Worm (Caenorhabditis elegans) whole organism, L3 larva: Measurements from ENCODE around the gene F38B7.17.

ENCODE experiments used
- R02D3.7 ChIP-seq: fragments of 150-350 bp; optimal IDR thresholded peaks from 2 replicates; lab custom pipeline; 2014; ENCODE audit warnings: missing biosample characterization, missing genetic modification characterization
- aly-2 ChIP-seq: fragments of 150-350 bp; optimal IDR thresholded peaks from 2 replicates; lab custom pipeline; 2014; ENCODE audit warnings: missing biosample characterization, missing genetic modification characterization
- ama-1 ChIP-seq: fragments of 150-350 bp; optimal IDR thresholded peaks from 2 replicates; lab custom pipeline; 2018
- ceh-16 ChIP-seq: sonication (generic microtip); optimal IDR thresholded peaks from 2 replicates; lab custom pipeline; 2017; ENCODE audit warnings: missing biosample characterization, missing genetic modification characterization
- ceh-28 ChIP-seq: fragments of 150-350 bp; optimal IDR thresholded peaks from 2 replicates; lab custom pipeline; 2014; ENCODE audit warnings: missing biosample characterization, missing genetic modification reagents, missing genetic modification characterization
- ceh-82 ChIP-seq: fragments of 150-350 bp; optimal IDR thresholded peaks from 2 replicates; lab custom pipeline; 2014; ENCODE audit warnings: missing biosample characterization, missing genetic modification characterization
- ceh-9 ChIP-seq: sonication (generic microtip); optimal IDR thresholded peaks from 2 replicates; lab custom pipeline; 2018; ENCODE audit warnings: missing biosample characterization, missing genetic modification characterization
- daf-12 ChIP-seq: fragments of 150-350 bp; optimal IDR thresholded peaks from 2 replicates; lab custom pipeline; 2014; ENCODE audit warnings: missing biosample characterization, missing genetic modification reagents, missing genetic modification characterization
- egl-27 ChIP-seq: sonication (generic microtip); optimal IDR thresholded peaks from 4 replicates; lab custom pipeline; 2017; ENCODE audit warnings: missing biosample characterization, missing genetic modification reagents, missing genetic modification characterization
- egl-5 ChIP-seq: fragments of 150-350 bp; optimal IDR thresholded peaks from 2 replicates; lab custom pipeline; 2017; ENCODE audit warnings: missing biosample characterization, missing genetic modification reagents, missing genetic modification characterization, inconsistent platforms
- elt-2 ChIP-seq: sonication (generic microtip); optimal IDR thresholded peaks from 2 replicates; lab custom pipeline; 2016; ENCODE audit warnings: missing genetic modification reagents, mild to moderate bottlenecking, missing genetic modification characterization, missing compliant biosample characterization
- elt-3 ChIP-seq, 3 experiments: fragments of 150-350 bp in 1 of 3; sonication (generic microtip) in 2 of 3; optimal IDR thresholded peaks; 2 replicates in 2 of 3; 4 replicates in 1 of 3; lab custom pipeline; 2014 to 2017; ENCODE audit warnings: missing biosample characterization in 3 of 3, missing genetic modification characterization in 3 of 3
- eor-1 ChIP-seq, 2 experiments: fragments of 150-350 bp; optimal IDR thresholded peaks; 2 replicates each; lab custom pipeline; 2014 to 2018; ENCODE audit warnings: missing biosample characterization in 2 of 2, missing genetic modification characterization in 2 of 2
- fkh-2 ChIP-seq: fragments of 150-350 bp; optimal IDR thresholded peaks from 2 replicates; lab custom pipeline; 2014; ENCODE audit warnings: missing biosample characterization, missing genetic modification reagents, missing genetic modification characterization
- fos-1 ChIP-seq: fragments of 150-350 bp; optimal IDR thresholded peaks from 2 replicates; lab custom pipeline; 2014; ENCODE audit warnings: missing biosample characterization, missing genetic modification characterization
- hmg-11 ChIP-seq: sonication (generic microtip); optimal IDR thresholded peaks from 2 replicates; lab custom pipeline; 2016; ENCODE audit warnings: missing genetic modification characterization, missing compliant biosample characterization
- jun-1 ChIP-seq: fragments of 150-350 bp; optimal IDR thresholded peaks from 2 replicates; lab custom pipeline; 2014; ENCODE audit warnings: missing biosample characterization, missing genetic modification reagents, missing genetic modification characterization
- lsy-12 ChIP-seq: sonication (generic microtip); optimal IDR thresholded peaks from 2 replicates; lab custom pipeline; 2016; ENCODE audit warnings: mild to moderate bottlenecking, missing genetic modification characterization, missing compliant biosample characterization
- mdl-1 ChIP-seq: fragments of 150-350 bp; optimal IDR thresholded peaks from 2 replicates; lab custom pipeline; 2014; ENCODE audit warnings: missing biosample characterization, missing genetic modification characterization
- nfya-1 ChIP-seq: sonication (generic microtip); optimal IDR thresholded peaks from 2 replicates; lab custom pipeline; 2017; ENCODE audit warnings: missing genetic modification characterization, mild to moderate bottlenecking, missing compliant biosample characterization, antibody characterized with exemption, moderate library complexity; ENCODE audit not compliant: insufficient read depth
- nhr-11 ChIP-seq: fragments of 150-350 bp; optimal IDR thresholded peaks from 2 replicates; lab custom pipeline; 2014; ENCODE audit warnings: missing biosample characterization, missing genetic modification characterization
- nhr-12 ChIP-seq: fragments of 150-350 bp; optimal IDR thresholded peaks from 2 replicates; lab custom pipeline; 2014; ENCODE audit warnings: missing biosample characterization, missing genetic modification characterization
- nhr-237 ChIP-seq: fragments of 150-350 bp; optimal IDR thresholded peaks from 2 replicates; lab custom pipeline; 2014; ENCODE audit warnings: missing biosample characterization, missing genetic modification characterization
- nhr-25 ChIP-seq: sonication (generic microtip); optimal IDR thresholded peaks from 2 replicates; lab custom pipeline; 2017; ENCODE audit warnings: missing biosample characterization, missing genetic modification characterization
- nhr-28 ChIP-seq: fragments of 150-350 bp; optimal IDR thresholded peaks from 2 replicates; lab custom pipeline; 2014; ENCODE audit warnings: missing biosample characterization, missing genetic modification characterization
- nhr-43 ChIP-seq: sonication (generic microtip); optimal IDR thresholded peaks from 2 replicates; lab custom pipeline; 2016; ENCODE audit warnings: mild to moderate bottlenecking, missing genetic modification characterization, missing compliant biosample characterization; ENCODE audit not compliant: poor library complexity, severe bottlenecking
- nhr-67 ChIP-seq: fragments of 150-350 bp; optimal IDR thresholded peaks from 2 replicates; lab custom pipeline; 2014; ENCODE audit warnings: missing biosample characterization, missing genetic modification characterization
- nhr-76 ChIP-seq: fragments of 150-350 bp; sonication (generic microtip); optimal IDR thresholded peaks from 5 replicates; lab custom pipeline; 2014; ENCODE audit warnings: missing biosample characterization, missing genetic modification characterization
- pha-4 ChIP-seq: fragments of 150-350 bp; optimal IDR thresholded peaks from 2 replicates; lab custom pipeline; 2014; ENCODE audit warnings: missing biosample characterization, missing genetic modification reagents, missing genetic modification characterization
- pqm-1 ChIP-seq: fragments of 150-350 bp; optimal IDR thresholded peaks from 2 replicates; lab custom pipeline; 2017; ENCODE audit warnings: missing biosample characterization, missing genetic modification characterization, inconsistent platforms
- sea-2 ChIP-seq: fragments of 150-350 bp; sonication (generic microtip); optimal IDR thresholded peaks from 4 replicates; lab custom pipeline; 2014; ENCODE audit warnings: missing biosample characterization, missing genetic modification reagents, missing genetic modification characterization
- skn-1 ChIP-seq: fragments of 150-350 bp; optimal IDR thresholded peaks from 2 replicates; lab custom pipeline; 2014; ENCODE audit warnings: missing biosample characterization, missing genetic modification characterization
- snpc-4 ChIP-seq: fragments of 150-350 bp; optimal IDR thresholded peaks from 2 replicates; lab custom pipeline; 2014; ENCODE audit warnings: missing biosample characterization, missing genetic modification characterization
- tbx-2 ChIP-seq: sonication (generic microtip); optimal IDR thresholded peaks from 2 replicates; lab custom pipeline; 2016; ENCODE audit warnings: mild to moderate bottlenecking, missing genetic modification characterization, missing compliant biosample characterization
- unc-39 ChIP-seq: sonication (generic microtip); optimal IDR thresholded peaks from 4 replicates; lab custom pipeline; 2017; ENCODE audit warnings: missing biosample characterization, missing genetic modification characterization
- unc-62 ChIP-seq: fragments of 150-350 bp; sonication (generic microtip); optimal IDR thresholded peaks from 4 replicates; lab custom pipeline; 2014; ENCODE audit warnings: missing biosample characterization, missing genetic modification reagents, missing genetic modification characterization
- zag-1 ChIP-seq: fragments of 150-350 bp; optimal IDR thresholded peaks from 2 replicates; lab custom pipeline; 2014; ENCODE audit warnings: missing biosample characterization, missing genetic modification characterization
- ztf-11 ChIP-seq: fragments of 150-350 bp; optimal IDR thresholded peaks from 2 replicates; lab custom pipeline; 2014; ENCODE audit warnings: missing biosample characterization, missing genetic modification characterization

F38B7.17 gene

ce11 chrV:11529541-11529940 lies 19.2 kb downstream of the F38B7.17 start:
- TF ChIP-seq unc-62 (GFP tag; lab: Kevin White, UChicago) (no peak), daf-12 (tag; lab: Kevin White, UChicago) (no peak), skn-1 (tag; lab: Kevin White, UChicago) (no peak), nhr-76 (tag; lab: Kevin White, UChicago) (no peak), pha-4 (tag; lab: Kevin White, UChicago) (peak; percentile 99), tbx-2 (no peak)

ce11 chrV:11528633-11529327 lies 20.0 kb downstream of the F38B7.17 start:
- TF ChIP-seq nfya-1 (tag; lab: Kevin White, UChicago) (no peak), nhr-25 (peak; percentile 0), elt-3 (tag; optimal IDR thresholded peaks at IDR 0.05; lab: Kevin White, UChicago) (no peak), daf-12 (tag; lab: Kevin White, UChicago) (no peak), lsy-12 (tag; lab: Kevin White, UChicago) (no peak), ceh-9 (tag; lab: Kevin White, UChicago) (no peak), ztf-11 (tag; lab: Kevin White, UChicago) (no peak)
- TF ChIP-seq, all 47 proteins: peak for 1

DNA sequence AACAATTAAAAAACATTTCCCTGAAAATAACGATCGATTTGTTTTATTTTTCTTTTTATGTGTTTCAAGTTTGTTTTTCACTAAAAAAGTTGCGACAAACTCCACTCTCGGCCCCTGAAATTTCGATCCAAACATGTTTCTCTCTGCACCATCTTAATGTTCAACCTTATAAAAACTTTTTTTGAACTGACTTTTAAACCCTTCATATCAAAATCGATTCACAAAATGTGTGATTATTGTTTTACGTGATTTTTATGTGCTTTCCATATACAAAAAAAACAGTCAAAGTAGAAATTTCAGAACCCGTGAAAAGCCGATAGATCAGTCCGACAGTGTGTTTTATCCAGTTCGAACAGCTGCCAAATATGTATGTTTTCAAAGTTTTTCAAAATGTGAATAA lies 21.2 kb downstream of the F38B7.17 start, which contains the start of gene ccch-1:
Gene ccch-1, plus strand, starts transcription at position 301 of the 400 bp plus-strand sequence.
- TF ChIP-seq daf-12 (tag; lab: Kevin White, UChicago) = no peak
- TF ChIP-seq egl-27 (tag; lab: Kevin White, UChicago) = no peak
- TF ChIP-seq ceh-28 (tag; lab: Kevin White, UChicago) = no peak
- no peak for TF ChIP-seq R02D3.7 (tag; lab: Kevin White, UChicago)
- TF ChIP-seq lsy-12 (tag; lab: Kevin White, UChicago) = no peak
- TF ChIP-seq zag-1 (tag; lab: Kevin White, UChicago) = no peak
- TF ChIP-seq unc-39 (tag; lab: Kevin White, UChicago) = no peak
- no peak for TF ChIP-seq unc-62 (GFP tag; lab: Kevin White, UChicago)
- no peak for TF ChIP-seq hmg-11
- no peak for TF ChIP-seq egl-5 (tag; lab: Kevin White, UChicago)
- TF ChIP-seq elt-3 (tag; optimal IDR thresholded peaks at IDR 0.05; lab: Kevin White, UChicago) = no peak

DNA sequence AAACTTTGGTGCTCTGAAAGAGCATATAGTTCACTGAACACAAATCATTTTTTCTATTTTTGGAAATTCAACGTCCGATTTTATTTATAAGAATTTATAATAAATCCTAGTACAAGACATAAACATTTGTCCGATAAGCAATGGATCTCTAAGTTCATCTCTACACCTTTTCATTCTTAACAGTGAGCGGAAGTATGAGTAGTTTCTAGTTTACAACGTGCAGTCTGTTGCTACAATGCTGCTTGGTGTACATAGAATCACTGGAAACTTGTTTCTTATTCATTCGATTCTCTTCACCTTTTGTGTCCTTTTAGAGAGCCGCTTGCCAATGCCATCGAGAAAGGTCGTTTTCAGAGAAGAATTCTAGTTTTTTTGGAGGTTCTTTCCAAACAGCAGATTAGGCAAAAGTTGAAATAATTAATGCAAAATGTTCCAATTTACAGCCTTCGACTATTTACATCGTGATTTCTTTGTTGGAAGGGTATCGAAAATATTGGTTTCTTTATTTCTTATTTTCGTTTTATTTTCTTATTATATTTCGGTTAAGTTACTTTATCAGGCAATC lies 21.8 kb downstream of the F38B7.17 start:
- TF ChIP-seq nhr-25 (peak; percentile 65), elt-2 (tag; lab: Kevin White, UChicago) (no peak)

DNA sequence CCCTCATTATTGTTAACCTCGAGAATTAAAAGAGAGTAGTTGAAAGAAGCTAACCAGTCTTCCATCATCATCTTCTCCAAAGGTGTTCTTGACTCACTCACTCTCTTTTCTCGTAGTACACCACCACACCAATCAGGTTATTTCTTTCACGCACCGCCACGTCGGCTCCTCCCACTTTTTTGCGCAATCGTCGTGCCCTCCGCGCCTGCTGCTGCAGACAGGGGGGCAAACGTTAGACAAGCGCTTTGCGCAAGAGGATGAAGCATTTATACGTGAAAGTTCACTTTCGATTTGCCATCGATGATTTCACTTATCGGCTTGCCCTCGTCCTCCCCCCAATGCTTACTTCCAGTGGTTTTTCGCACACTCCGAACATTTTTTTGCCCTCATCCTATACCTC lies 23.4 kb downstream of the F38B7.17 start:
- peak; percentile 61 for TF ChIP-seq nfya-1 (tag; lab: Kevin White, UChicago)
- TF ChIP-seq unc-62 (GFP tag; lab: Kevin White, UChicago) = no peak
- no peak for TF ChIP-seq skn-1 (tag; lab: Kevin White, UChicago)
- TF ChIP-seq nhr-25 = peak; percentile 73
- no peak for TF ChIP-seq pqm-1 (tag; lab: Kevin White, UChicago)
- TF ChIP-seq hmg-11 = no peak

DNA sequence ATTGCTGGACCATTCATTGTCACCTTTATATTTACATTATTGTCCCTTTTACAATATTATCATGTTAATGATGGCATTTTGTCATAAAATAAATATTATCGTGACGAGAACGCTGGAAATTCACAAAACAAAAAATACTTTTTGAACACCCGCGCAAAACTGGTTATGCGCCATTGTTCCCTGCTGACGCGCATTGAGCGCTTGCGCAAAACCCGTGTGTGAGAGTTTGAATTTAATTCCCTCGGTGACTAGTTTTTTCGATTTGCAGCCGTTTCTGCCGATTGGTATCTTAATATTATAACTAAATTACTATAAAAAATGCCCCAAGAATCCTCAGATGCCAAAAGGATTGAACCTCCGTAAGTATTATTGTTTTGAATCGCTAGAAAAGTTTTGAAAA lies 27.3 kb downstream of the F38B7.17 start, which contains the start of gene pafo-1:
Gene pafo-1, plus strand, starts transcription at position 256 of the 400 bp plus-strand sequence.
- TF ChIP-seq ceh-16 (peak; percentile 26), nhr-12 (tag; lab: Kevin White, UChicago) (no peak), egl-27 (tag; lab: Kevin White, UChicago) (peak; percentile 26), nhr-28 (tag; lab: Kevin White, UChicago) (no peak), nhr-25 (peak; percentile 66), eor-1 (tag; optimal IDR thresholded peaks at IDR 0.05; lab: Kevin White, UChicago) (no peak), sea-2 (GFP tag; lab: Kevin White, UChicago) (no peak), nhr-67 (no peak), pha-4 (tag; lab: Kevin White, UChicago) (peak; percentile 90), fkh-2 (tag; lab: Kevin White, UChicago) (no peak), aly-2 (tag; lab: Kevin White, UChicago) (peak; percentile 73), pqm-1 (tag; lab: Kevin White, UChicago) (peak; percentile 23), nhr-237 (no peak), fos-1 (tag; lab: Kevin White, UChicago) (no peak), snpc-4 (peak; percentile 70), daf-12 (tag; lab: Kevin White, UChicago) (no peak), jun-1 (peak; percentile 86), mdl-1 (tag; lab: Kevin White, UChicago) (no peak), ama-1 (no peak), hmg-11 (no peak), nhr-11 (tag; lab: Kevin White, UChicago) (no peak), nhr-76 (tag; lab: Kevin White, UChicago) (no peak), unc-39 (tag; lab: Kevin White, UChicago) (no peak), unc-62 (GFP tag; lab: Kevin White, UChicago) (no peak), ceh-82 (tag; lab: Kevin White, UChicago) (peak; percentile 67), ceh-9 (tag; lab: Kevin White, UChicago) (no peak), nhr-43 (tag; lab: Kevin White, UChicago) (peak; percentile 89), egl-5 (tag; lab: Kevin White, UChicago) (no peak)
